Worm (Caenorhabditis elegans): ENCODE measurements around the gene Y80D4G.2.

The Y80D4G.2 gene

DNA sequence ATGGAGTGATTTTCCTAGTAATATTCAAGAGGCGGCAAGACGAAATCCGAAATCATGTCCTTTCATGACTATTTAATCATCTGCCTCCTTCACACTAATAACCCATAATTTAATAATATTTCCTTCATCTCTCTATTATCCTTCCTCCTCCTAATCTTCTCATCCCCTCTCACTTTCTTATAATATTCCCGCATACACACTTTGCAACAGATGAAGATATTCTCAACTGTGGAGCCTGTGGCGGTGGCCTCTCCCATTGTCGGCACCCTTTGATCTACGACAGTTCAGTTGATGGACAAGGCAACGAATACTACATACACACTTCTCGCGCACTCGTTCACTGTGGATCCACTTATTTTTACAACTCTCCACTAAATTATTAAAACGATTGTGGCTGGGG lies 35.7 kb downstream of the Y80D4G.2 start:
- no peak for TF ChIP-seq K12H6.12 (tag; optimal IDR thresholded peaks at IDR 0.05)
- no peak for TF ChIP-seq lin-35 (GFP tag; optimal IDR thresholded peaks at IDR 0.05)
- no peak for TF ChIP-seq F55B11.4 (tag; optimal IDR thresholded peaks at IDR 0.05; ENCODE audit: borderline replicate concordance, insufficient read depth)
- no peak for TF ChIP-seq nfya-2 (GFP tag; IDR thresholded peaks at IDR 0.05)
- TF ChIP-seq tlf-1 (GFP tag; optimal IDR thresholded peaks at IDR 0.05) = no peak
- no peak for TF ChIP-seq ets-4 (GFP tag; optimal IDR thresholded peaks at IDR 0.05)
- TF ChIP-seq zfh-2 (GFP tag; conservative IDR thresholded peaks at IDR 0.05) = no peak
- no peak for TF ChIP-seq nhr-80 (tag; optimal IDR thresholded peaks at IDR 0.05)
- no peak for TF ChIP-seq hrde-1 (tag; optimal IDR thresholded peaks at IDR 0.05; ENCODE audit: borderline replicate concordance)
- no peak for TF ChIP-seq dpl-1 (GFP tag; optimal IDR thresholded peaks at IDR 0.05)
- TF ChIP-seq madf-3 (GFP tag; IDR thresholded peaks at IDR 0.05) = no peak
- no peak for TF ChIP-seq F33H1.4 (GFP tag; IDR thresholded peaks at IDR 0.05)
- TF ChIP-seq F39B2.1 (GFP tag; IDR thresholded peaks at IDR 0.05) = no peak
- TF ChIP-seq mcd-1 (GFP tag; IDR thresholded peaks at IDR 0.05) = no peak

DNA sequence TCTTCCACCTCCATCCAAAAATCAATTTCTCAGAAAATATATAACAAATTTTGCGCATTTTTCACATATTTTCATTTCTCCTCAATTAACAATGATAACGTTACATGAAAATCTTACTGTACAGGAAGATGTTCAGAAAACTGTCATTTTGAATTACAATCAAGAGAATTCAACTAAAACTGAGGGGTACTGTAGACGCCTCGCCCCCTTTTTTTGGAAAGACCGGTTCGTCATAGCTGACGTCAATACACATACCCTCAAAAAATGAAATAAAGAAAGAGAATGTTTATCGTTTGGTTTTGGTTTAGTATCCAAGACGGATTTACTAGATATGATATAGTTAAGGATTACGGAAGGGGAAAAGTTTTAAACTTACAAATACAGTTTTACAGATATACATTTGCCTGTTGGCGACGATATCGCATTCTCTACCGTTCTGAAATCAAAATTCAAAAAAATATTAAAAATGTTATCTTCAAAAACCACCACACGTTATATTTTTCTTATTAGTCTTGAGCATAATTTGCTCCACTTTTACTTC lies 36.4 kb downstream of the Y80D4G.2 start:
- TF ChIP-seq F23B12.7 (tag; optimal IDR thresholded peaks at IDR 0.05; ENCODE audit: insufficient read depth) (no peak), ZK185.1 (tag; optimal IDR thresholded peaks at IDR 0.05; ENCODE audit: poor library complexity, severe bottlenecking) (no peak), unc-62 (GFP tag; optimal IDR thresholded peaks at IDR 0.05) (no peak), attf-6 (GFP tag; IDR thresholded peaks at IDR 0.05) (no peak), nfya-2 (GFP tag; IDR thresholded peaks at IDR 0.05) (no peak)

DNA sequence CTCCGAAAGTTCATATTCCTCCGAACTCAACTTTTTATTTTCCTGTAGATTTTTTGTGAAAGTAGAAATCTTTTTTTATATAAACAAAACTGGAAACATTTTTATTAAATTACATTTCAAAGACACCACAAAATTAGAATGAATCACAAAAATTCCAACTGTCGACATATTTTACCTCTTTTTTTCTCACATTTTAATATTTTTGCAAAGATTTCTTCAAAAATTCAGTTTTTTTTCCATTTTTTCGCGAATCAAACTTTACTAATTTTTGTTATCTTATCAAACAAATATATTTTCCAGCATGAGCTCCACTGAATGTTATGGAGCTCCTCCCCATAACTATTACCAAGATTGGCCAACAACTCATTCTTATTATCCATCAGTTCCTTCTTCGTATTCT lies 39.0 kb downstream of the Y80D4G.2 start, which contains the start of gene ceh-13:
ceh-13 (plus strand) TSS at position 301 of the 400 bp plus-strand sequence.
- TF ChIP-seq tbp1 (GFP tag; optimal IDR thresholded peaks at IDR 0.05) (no peak), F22D6.2 (tag; optimal IDR thresholded peaks at IDR 0.05) (no peak), ztf-6 (GFP tag; IDR thresholded peaks at IDR 0.05) (no peak), ekl-4 (GFP tag; IDR thresholded peaks at IDR 0.05) (no peak), somi-1 (GFP tag; optimal IDR thresholded peaks at IDR 0.05) (no peak), C06A6.2 (GFP tag; conservative IDR thresholded peaks at IDR 0.05) (no peak), athp-1 (tag; optimal IDR thresholded peaks at IDR 0.05) (no peak), ccch-3 (GFP tag; optimal IDR thresholded peaks at IDR 0.05) (no peak), ztf-25 (GFP tag; IDR thresholded peaks at IDR 0.05) (no peak)

DNA sequence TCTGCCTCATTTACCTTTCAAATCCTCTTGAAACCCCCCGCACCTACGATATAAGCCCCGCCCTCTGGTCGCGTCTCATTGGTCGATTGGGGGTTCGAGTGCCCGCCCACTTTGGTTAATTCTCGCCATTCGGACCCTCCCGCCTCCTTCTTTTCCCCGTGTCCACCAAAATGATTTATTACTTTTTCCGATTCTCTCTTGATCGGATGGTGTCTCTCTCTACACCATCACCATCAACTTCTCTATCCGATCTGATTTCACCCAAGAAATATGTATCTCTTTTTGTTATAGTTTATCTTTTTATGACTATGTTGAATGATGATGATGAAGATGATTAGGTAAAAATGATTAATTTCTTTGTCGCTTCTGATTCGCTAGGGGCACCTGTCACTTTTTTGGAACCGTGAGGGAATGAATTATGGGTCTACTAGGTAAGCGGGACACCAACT lies 39.7 kb downstream of the Y80D4G.2 start:
- TF ChIP-seq F23B12.7 (tag; optimal IDR thresholded peaks at IDR 0.05; ENCODE audit: insufficient read depth) (no peak), F52B5.7 (tag; optimal IDR thresholded peaks at IDR 0.05) (no peak), ztf-22 (GFP tag; optimal IDR thresholded peaks at IDR 0.05) (no peak), nfyb-1 (GFP tag; IDR thresholded peaks at IDR 0.05) (peak; percentile 84), attf-3 (GFP tag; conservative IDR thresholded peaks at IDR 0.05) (no peak), ceh-27 (GFP tag; optimal IDR thresholded peaks at IDR 0.05) (no peak)

DNA sequence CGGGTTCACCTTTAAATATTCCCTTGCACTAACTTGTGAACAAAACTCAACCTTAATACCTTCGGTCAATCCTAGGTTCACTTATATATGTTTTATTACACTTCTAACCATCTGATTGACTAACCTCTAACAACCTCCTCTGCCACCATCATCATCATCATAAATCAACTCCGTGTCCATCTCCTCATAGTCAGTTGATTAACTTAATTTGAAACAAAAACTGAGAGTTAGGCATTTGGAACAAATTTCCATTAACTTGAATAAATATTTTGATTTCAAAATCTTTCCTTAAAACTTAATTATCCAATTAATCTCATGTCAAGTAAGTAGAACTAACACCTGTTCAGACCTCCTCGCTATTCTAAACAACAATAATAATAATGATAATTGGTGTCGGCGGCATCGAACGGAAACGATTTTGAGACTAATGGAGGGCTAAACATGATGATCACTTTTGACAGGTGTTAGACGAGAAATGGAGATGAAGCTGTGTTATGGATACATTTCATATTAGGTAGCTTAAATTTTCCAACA lies 40.6 kb downstream of the Y80D4G.2 start:
- TF ChIP-seq lag-1 (GFP tag; IDR thresholded peaks at IDR 0.05) = no peak
- TF ChIP-seq ama-1 (optimal IDR thresholded peaks at IDR 0.05) = no peak
- no peak for TF ChIP-seq ama-1 (GFP tag; optimal IDR thresholded peaks at IDR 0.05)
- no peak for TF ChIP-seq C06A6.2 (GFP tag; conservative IDR thresholded peaks at IDR 0.05)
- TF ChIP-seq ceh-100 (GFP tag; IDR thresholded peaks at IDR 0.05) = no peak
- TF ChIP-seq madf-6 (GFP tag; IDR thresholded peaks at IDR 0.05) = no peak
- no peak for TF ChIP-seq ekl-4 (GFP tag; IDR thresholded peaks at IDR 0.05)
- TF ChIP-seq aptf-2 (GFP tag; conservative IDR thresholded peaks at IDR 0.05) = no peak
- TF ChIP-seq ZK185.1 (tag; optimal IDR thresholded peaks at IDR 0.05; ENCODE audit: poor library complexity, severe bottlenecking) = no peak
- no peak for TF ChIP-seq F57C9.4 (tag; optimal IDR thresholded peaks at IDR 0.05)
- TF ChIP-seq lsy-27 (tag; optimal IDR thresholded peaks at IDR 0.05; ENCODE audit: borderline replicate concordance, insufficient read depth) = no peak
